Worm (Caenorhabditis elegans): Measurements from ENCODE around the gene R01B10.3.

DNA sequence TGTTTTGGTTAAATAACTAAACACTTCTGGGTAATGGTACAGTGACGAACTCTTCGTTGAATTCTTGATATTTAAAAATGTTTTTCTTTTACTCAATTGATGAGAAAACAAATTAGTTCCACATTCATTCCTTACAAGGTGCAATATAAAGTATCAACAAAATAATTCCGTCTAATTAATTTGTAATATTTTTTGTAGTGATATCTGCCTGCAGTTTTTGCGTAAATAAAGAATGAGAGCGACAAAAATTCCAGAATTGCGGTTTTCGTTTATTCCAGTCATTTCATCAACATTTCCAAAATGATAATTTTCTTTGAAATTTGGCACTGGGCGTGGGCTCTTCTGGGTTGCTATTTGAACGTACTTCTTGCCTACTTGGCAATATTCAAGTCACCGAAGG, 10.4 kb upstream of the R01B10.3 start, which contains the start of gene srd-20:
- TF ChIP-seq ceh-16 (tag; optimal IDR thresholded peaks at IDR 0.05) (no peak), mdl-1 (tag; optimal IDR thresholded peaks at IDR 0.05) (no peak), nhr-28 (tag; optimal IDR thresholded peaks at IDR 0.05) (no peak), nhr-23 (tag; optimal IDR thresholded peaks at IDR 0.05) (no peak), nhr-76 (tag; optimal IDR thresholded peaks at IDR 0.05) (no peak), pha-4 (tag; optimal IDR thresholded peaks at IDR 0.05) (no peak), snpc-4 (tag; optimal IDR thresholded peaks at IDR 0.05) (no peak), ceh-28 (tag; optimal IDR thresholded peaks at IDR 0.05) (no peak), nhr-11 (tag; optimal IDR thresholded peaks at IDR 0.05) (no peak), unc-62 (GFP tag; optimal IDR thresholded peaks at IDR 0.05) (no peak), fos-1 (tag; optimal IDR thresholded peaks at IDR 0.05) (no peak), nhr-67 (tag; optimal IDR thresholded peaks at IDR 0.05) (no peak), egl-27 (tag; optimal IDR thresholded peaks at IDR 0.05) (no peak), R02D3.7 (tag; optimal IDR thresholded peaks at IDR 0.05) (no peak)

Data from whole organism, L3 larva.